Worm (Caenorhabditis elegans) whole organism, early embryonic: ENCODE data around the gene acl-1.

Experiments used
- B0310.2 ChIP-seq: sonication (generic microtip); optimal IDR thresholded peaks from 2 replicates; lab custom pipeline; 2016; ENCODE audit warnings: mild to moderate bottlenecking, missing genetic modification characterization, missing compliant biosample characterization
- F13C5.2 ChIP-seq: sonication (generic microtip); optimal IDR thresholded peaks from 2 replicates; lab custom pipeline; 2017; ENCODE audit warnings: mild to moderate bottlenecking, missing genetic modification characterization, inconsistent platforms, missing compliant biosample characterization
- aly-1 ChIP-seq: sonication (generic microtip); optimal IDR thresholded peaks from 2 replicates; lab custom pipeline; 2016; ENCODE audit warnings: missing genetic modification characterization, missing compliant biosample characterization
- ama-1 ChIP-seq: fragments of 150-350 bp; optimal IDR thresholded peaks from 2 replicates; lab custom pipeline; 2014
- ceh-13 ChIP-seq: fragments of 200-800 bp; sonication (Bioruptor generic); optimal IDR thresholded peaks from 2 replicates; lab custom pipeline; 2018; ENCODE audit warnings: mild to moderate bottlenecking, missing genetic modification characterization, missing compliant biosample characterization
- ceh-36 ChIP-seq: sonication (generic microtip); optimal IDR thresholded peaks from 2 replicates; lab custom pipeline; 2016; ENCODE audit warnings: missing genetic modification characterization, inconsistent platforms, missing compliant biosample characterization
- ets-7 ChIP-seq: sonication (generic microtip); optimal IDR thresholded peaks from 2 replicates; lab custom pipeline; 2016; ENCODE audit warnings: missing genotype, missing genetic modification characterization, missing compliant biosample characterization
- flt-1 ChIP-seq: fragments of 200-800 bp; sonication (Bioruptor generic); IDR thresholded peaks from 2 replicates; pipeline ENCODE4 v1.3.6; 2022; ENCODE audit warnings: missing genetic modification characterization, missing compliant biosample characterization
- hmbx-1 ChIP-seq: sonication (generic microtip); optimal IDR thresholded peaks from 2 replicates; lab custom pipeline; 2016; ENCODE audit warnings: mild to moderate bottlenecking, missing genetic modification characterization, missing compliant biosample characterization
- hmg-4 ChIP-seq: fragments of 200-800 bp; sonication (Bioruptor generic); optimal IDR thresholded peaks from 2 replicates; lab custom pipeline; 2018; ENCODE audit warnings: mild to moderate bottlenecking, missing genetic modification characterization, missing compliant biosample characterization
- hnd-1 ChIP-seq: sonication (generic microtip); optimal IDR thresholded peaks from 2 replicates; lab custom pipeline; 2016; ENCODE audit warnings: missing genetic modification characterization, missing compliant biosample characterization
- pes-1 ChIP-seq: fragments of 200-800 bp; sonication (Bioruptor generic); IDR thresholded peaks from 2 replicates; pipeline ENCODE4 v1.3.6; 2022; ENCODE audit warnings: missing genetic modification reagents, missing genetic modification characterization, missing compliant biosample characterization
- scrt-1 ChIP-seq: fragments of 200-800 bp; sonication (Bioruptor generic); IDR thresholded peaks from 2 replicates; pipeline ENCODE4 v1.3.6; 2022; ENCODE audit warnings: missing genetic modification characterization, missing compliant biosample characterization
- sea-1 ChIP-seq: fragments of 200-800 bp; sonication (Bioruptor generic); conservative IDR thresholded peaks from 2 replicates; pipeline ENCODE4 v1.3.6; 2022; ENCODE audit warnings: missing genetic modification characterization, missing compliant biosample characterization
- tbx-11 ChIP-seq: fragments of 200-800 bp; sonication (Bioruptor generic); IDR thresholded peaks from 2 replicates; pipeline ENCODE4 v1.3.6; 2022; ENCODE audit warnings: missing genetic modification characterization, missing compliant biosample characterization
- tbx-37 ChIP-seq: fragments of 200-800 bp; sonication (Bioruptor generic); conservative IDR thresholded peaks from 2 replicates; pipeline ENCODE4 v1.3.6; 2022; ENCODE audit warnings: missing genetic modification reagents, missing genetic modification characterization, missing compliant biosample characterization
- tra-4 ChIP-seq: sonication (generic microtip); optimal IDR thresholded peaks from 2 replicates; lab custom pipeline; 2017; ENCODE audit warnings: missing genetic modification characterization, missing compliant biosample characterization

acl-1 gene

ce11 chrX:15828059-15828458 lies 21.6 kb upstream of the acl-1 start, which contains the start of gene Y7A5A.20:
Y7A5A.20 (plus strand) TSS chrX:15828359.
- TF ChIP-seq ceh-36: no peak
- no peak for TF ChIP-seq tbx-11
- TF ChIP-seq tbx-37: no peak
- no peak for TF ChIP-seq hnd-1 (tag; lab: Kevin White, UChicago)
- no peak for TF ChIP-seq scrt-1 (GFP tag; lab: Robert Waterston, UW)
- TF ChIP-seq hmg-4 (GFP tag; lab: Kevin White, UChicago): no peak
- no peak for TF ChIP-seq flt-1
- TF ChIP-seq pes-1: no peak
- TF ChIP-seq tra-4 (tag; lab: Kevin White, UChicago): no peak
- no peak for TF ChIP-seq B0310.2 (tag; lab: Kevin White, UChicago)
- TF ChIP-seq aly-1 (tag; lab: Kevin White, UChicago): no peak
- no peak for TF ChIP-seq hmbx-1

- TF ChIP-seq aly-1 (tag; lab: Kevin White, UChicago): no peak
- no peak for TF ChIP-seq flt-1
- TF ChIP-seq hmbx-1: no peak
- TF ChIP-seq hnd-1 (tag; lab: Kevin White, UChicago): no peak
- no peak for TF ChIP-seq tra-4 (tag; lab: Kevin White, UChicago)
- no peak for TF ChIP-seq pes-1
- no peak for TF ChIP-seq ama-1
- no peak for TF ChIP-seq B0310.2 (tag; lab: Kevin White, UChicago)
- TF ChIP-seq tbx-11: no peak
- TF ChIP-seq tbx-37: no peak
Observed at ce11 chrX:15831537-15831936, 18.1 kb upstream of the acl-1 start.

ce11 chrX:15838496-15838948 lies 11.2 kb upstream of the acl-1 start, which contains the start of gene acox-1.6:
acox-1.6 (minus strand) TSS chrX:15838546.
- TF ChIP-seq tbx-37 (no peak), pes-1 (no peak), ceh-13 (GFP tag; lab: Kevin White, UChicago) (no peak), scrt-1 (GFP tag; lab: Robert Waterston, UW) (no peak), ama-1 (no peak), aly-1 (tag; lab: Kevin White, UChicago) (no peak), ceh-36 (no peak), ets-7 (no peak), tra-4 (tag; lab: Kevin White, UChicago) (no peak), flt-1 (no peak), B0310.2 (tag; lab: Kevin White, UChicago) (no peak), hmbx-1 (no peak), hmg-4 (GFP tag; lab: Kevin White, UChicago) (no peak)

- peak; percentile 57 for TF ChIP-seq flt-1
- TF ChIP-seq ama-1: no peak
- TF ChIP-seq B0310.2 (tag; lab: Kevin White, UChicago): peak; percentile 54
- TF ChIP-seq ets-7: peak; percentile 69
- TF ChIP-seq scrt-1 (GFP tag; lab: Robert Waterston, UW): peak; percentile 62
- TF ChIP-seq tbx-37: 0 out of 2 replicates have a peak, but pooled peaks have one; percentile 43
- TF ChIP-seq hmbx-1: no peak
- peak; percentile 74 for TF ChIP-seq aly-1 (tag; lab: Kevin White, UChicago)
- peak; percentile 59; the same call in 1 of the 2 replicates for TF ChIP-seq pes-1
- TF ChIP-seq tbx-11: 0 out of 2 replicates have a peak, but pooled peaks have one; percentile 33
- peak; percentile 89 for TF ChIP-seq sea-1 (GFP tag; lab: Robert Waterston, UW)
- peak; percentile 92 for TF ChIP-seq hmg-4 (GFP tag; lab: Kevin White, UChicago)
- no peak for TF ChIP-seq ceh-13 (GFP tag; lab: Kevin White, UChicago)
- TF ChIP-seq F13C5.2 (tag; lab: Kevin White, UChicago): peak; percentile 89
Observed at ce11 chrX:15841086-15841622, 8.5 kb upstream of the acl-1 start, which contains the start of gene serp-1.1. serp-1.1 (plus strand) TSS chrX:15841572.

- TF ChIP-seq pes-1: no peak
- TF ChIP-seq ceh-36: no peak
- TF ChIP-seq tra-4 (tag; lab: Kevin White, UChicago): no peak
- no peak for TF ChIP-seq ceh-13 (GFP tag; lab: Kevin White, UChicago)
- no peak for TF ChIP-seq tbx-37
Observed at ce11 chrX:15842492-15842891, 7.2 kb upstream of the acl-1 start.

ce11 chrX:15844330-15844729 lies 5.4 kb upstream of the acl-1 start:
- TF ChIP-seq tra-4 (tag; lab: Kevin White, UChicago) (no peak), hmg-4 (GFP tag; lab: Kevin White, UChicago) (no peak)

ce11 chrX:15846552-15846951 lies 3.1 kb upstream of the acl-1 start:
- TF ChIP-seq ama-1: no peak
- no peak for TF ChIP-seq pes-1
- no peak for TF ChIP-seq tbx-37

- no peak for TF ChIP-seq ama-1
- no peak for TF ChIP-seq ceh-36
- no peak for TF ChIP-seq sea-1 (GFP tag; lab: Robert Waterston, UW)
- no peak for TF ChIP-seq F13C5.2 (tag; lab: Kevin White, UChicago)
- TF ChIP-seq scrt-1 (GFP tag; lab: Robert Waterston, UW): no peak
- no peak for TF ChIP-seq ets-7
- TF ChIP-seq hmg-4 (GFP tag; lab: Kevin White, UChicago): no peak
- TF ChIP-seq tbx-37: no peak
- TF ChIP-seq aly-1 (tag; lab: Kevin White, UChicago): no peak
- no peak for TF ChIP-seq tra-4 (tag; lab: Kevin White, UChicago)
- TF ChIP-seq hnd-1 (tag; lab: Kevin White, UChicago): no peak
- TF ChIP-seq ceh-13 (GFP tag; lab: Kevin White, UChicago): no peak
- TF ChIP-seq flt-1: no peak
- no peak for TF ChIP-seq hmbx-1
- no peak for TF ChIP-seq tbx-11
- TF ChIP-seq pes-1: no peak
- no peak for TF ChIP-seq B0310.2 (tag; lab: Kevin White, UChicago)
Observed at ce11 chrX:15847543-15848087, 2.1 kb upstream of the acl-1 start, which contains the start of gene F59F4.3. F59F4.3 (minus strand) TSS chrX:15847593.
